Worm (Caenorhabditis elegans): ENCODE results near the gene epg-6.
A peak's percentile ranks its signal among the peaks of the same experiment; 100 is the strongest.

The epg-6 gene

ce11 chrIII:10599699-10600098, 289 bp downstream of the epg-6 start:
- peak; percentile 56 for TF ChIP-seq lin-40 (tag; optimal IDR thresholded peaks at IDR 0.05)
- TF ChIP-seq B0336.3 (GFP tag; IDR thresholded peaks at IDR 0.05) = 0 out of 2 replicates have a peak, but pooled peaks have one; percentile 28
- no peak for TF ChIP-seq sptf-2 (GFP tag; optimal IDR thresholded peaks at IDR 0.05)
- peak; percentile 28 for TF ChIP-seq lin-54 (GFP tag; optimal IDR thresholded peaks at IDR 0.05)
- TF ChIP-seq rcor-1 (GFP tag; IDR thresholded peaks at IDR 0.05) = peak; percentile 7; the same call in 1 of the 2 replicates
- TF ChIP-seq snpc-4 (GFP tag; optimal IDR thresholded peaks at IDR 0.05) = no peak
- TF ChIP-seq snpc-4 (tag; optimal IDR thresholded peaks at IDR 0.05) = peak in 1 of 4 experiments; percentile 2
- TF ChIP-seq Y56A3A.18 (GFP tag; IDR thresholded peaks at IDR 0.05) = no peak
- no peak for TF ChIP-seq F37B4.10 (GFP tag; IDR thresholded peaks at IDR 0.05)
- TF ChIP-seq efl-1 (GFP tag; optimal IDR thresholded peaks at IDR 0.05) = no peak
- TF ChIP-seq mes-4 (tag; optimal IDR thresholded peaks at IDR 0.05) = no peak
- no peak for TF ChIP-seq ztf-25 (GFP tag; IDR thresholded peaks at IDR 0.05)
- TF ChIP-seq F22D6.2 (tag; optimal IDR thresholded peaks at IDR 0.05) = no peak
- no peak for TF ChIP-seq snpc-1.1 (tag; optimal IDR thresholded peaks at IDR 0.05; ENCODE audit: insufficient read depth)
- TF ChIP-seq pbrm-1 (GFP tag; IDR thresholded peaks at IDR 0.05) = 0 out of 2 replicates have a peak, but pooled peaks have one; percentile 26
- TF ChIP-seq nfya-2 (GFP tag; IDR thresholded peaks at IDR 0.05) = no peak
- no peak for TF ChIP-seq ets-4 (GFP tag; optimal IDR thresholded peaks at IDR 0.05)
- TF ChIP-seq T26A5.8 (tag; optimal IDR thresholded peaks at IDR 0.05) = no peak
- no peak for TF ChIP-seq ceh-58 (GFP tag; IDR thresholded peaks at IDR 0.05)
- TF ChIP-seq hmg-20 (GFP tag; IDR thresholded peaks at IDR 0.05) = no peak
- no peak for TF ChIP-seq lsy-27 (tag; optimal IDR thresholded peaks at IDR 0.05; ENCODE audit: borderline replicate concordance, insufficient read depth)
- TF ChIP-seq ztf-26 (tag; optimal IDR thresholded peaks at IDR 0.05) = no peak
- no peak for TF ChIP-seq ccch-3 (GFP tag; optimal IDR thresholded peaks at IDR 0.05)
- no peak for TF ChIP-seq let-526 (GFP tag; IDR thresholded peaks at IDR 0.05)
- peak; percentile 89 for TF ChIP-seq attf-5 (GFP tag; optimal IDR thresholded peaks at IDR 0.05)
- no peak for TF ChIP-seq let-607 (tag; optimal IDR thresholded peaks at IDR 0.05)
- no peak for TF ChIP-seq unc-130 (GFP tag; optimal IDR thresholded peaks at IDR 0.05)
- peak; percentile 29 for TF ChIP-seq ztf-18 (tag; optimal IDR thresholded peaks at IDR 0.05)
- TF ChIP-seq ceh-79 (tag; optimal IDR thresholded peaks at IDR 0.05) = no peak
- TF ChIP-seq egrh-3 (GFP tag; IDR thresholded peaks at IDR 0.05) = no peak
- TF ChIP-seq die-1 (tag; optimal IDR thresholded peaks at IDR 0.05) = no peak
- TF ChIP-seq ama-1 (optimal IDR thresholded peaks at IDR 0.05) = no peak
- no peak for TF ChIP-seq ama-1 (GFP tag; optimal IDR thresholded peaks at IDR 0.05)
- no peak for TF ChIP-seq bed-2 (GFP tag; IDR thresholded peaks at IDR 0.05)
- TF ChIP-seq athp-1 (tag; optimal IDR thresholded peaks at IDR 0.05) = no peak
- no peak for TF ChIP-seq attf-3 (GFP tag; conservative IDR thresholded peaks at IDR 0.05)
- no peak for TF ChIP-seq madf-6 (GFP tag; IDR thresholded peaks at IDR 0.05)
- no peak for TF ChIP-seq egl-18 (GFP tag; IDR thresholded peaks at IDR 0.05)
- no peak for TF ChIP-seq ztf-3 (GFP tag; optimal IDR thresholded peaks at IDR 0.05)
- TF ChIP-seq akir-1 (GFP tag; optimal IDR thresholded peaks at IDR 0.05) = no peak
- TF ChIP-seq rec-8 (tag; optimal IDR thresholded peaks at IDR 0.05) = no peak
- no peak for TF ChIP-seq ceh-27 (GFP tag; optimal IDR thresholded peaks at IDR 0.05)
- TF ChIP-seq snpc-3.4 (tag; optimal IDR thresholded peaks at IDR 0.05) = no peak
- no peak for TF ChIP-seq Y95B8A.8 (GFP tag; IDR thresholded peaks at IDR 0.05)
- no peak for TF ChIP-seq fkh-3 (tag; optimal IDR thresholded peaks at IDR 0.05)
- no peak for TF ChIP-seq ztf-6 (GFP tag; IDR thresholded peaks at IDR 0.05)
- no peak for TF ChIP-seq T07F8.4 (tag; optimal IDR thresholded peaks at IDR 0.05)
- TF ChIP-seq pha-4 (tag; optimal IDR thresholded peaks at IDR 0.05) = peak; percentile 32
- TF ChIP-seq cebp-1 (GFP tag; IDR thresholded peaks at IDR 0.05) = peak; percentile 59; the same call in 1 of the 2 replicates
- TF ChIP-seq cebp-1 (tag; optimal IDR thresholded peaks at IDR 0.05) = peak; percentile 92
